Worm (Caenorhabditis elegans): ENCODE measurements around the gene hsp-90.

The hsp-90 gene

ce11 chrV:14645817-14646789 is 38.6 kb upstream of the hsp-90 start, which contains the start of the genes rfc-1 and pmp-3:
Gene rfc-1 (minus strand): TSS chrV:14645979.
Gene pmp-3 (plus strand): TSS chrV:14646739.
- peak; percentile 39 for TF ChIP-seq C34F6.9 (tag; optimal IDR thresholded peaks at IDR 0.05)
- TF ChIP-seq mab-5 (tag; optimal IDR thresholded peaks at IDR 0.05): no peak
- no peak for TF ChIP-seq crh-2 (tag; optimal IDR thresholded peaks at IDR 0.05)
- no peak for TF ChIP-seq nhr-6 (tag; optimal IDR thresholded peaks at IDR 0.05)
- TF ChIP-seq ztf-1 (GFP tag; conservative IDR thresholded peaks at IDR 0.05): no peak
- no peak for TF ChIP-seq Y55F3AM.14 (GFP tag; optimal IDR thresholded peaks at IDR 0.05)
- no peak for TF ChIP-seq ztf-11 (tag; optimal IDR thresholded peaks at IDR 0.05)
- no peak for TF ChIP-seq ceh-82 (tag; optimal IDR thresholded peaks at IDR 0.05)
- no peak for TF ChIP-seq lin-11 (tag; optimal IDR thresholded peaks at IDR 0.05)
- TF ChIP-seq unc-55 (GFP tag; optimal IDR thresholded peaks at IDR 0.05): peak; percentile 51
- no peak for TF ChIP-seq sma-3 (GFP tag; optimal IDR thresholded peaks at IDR 0.05)
- no peak for TF ChIP-seq lin-39 (tag; optimal IDR thresholded peaks at IDR 0.05)
- TF ChIP-seq gmeb-1 (tag; optimal IDR thresholded peaks at IDR 0.05): peak; percentile 84
- TF ChIP-seq peb-1 (tag; optimal IDR thresholded peaks at IDR 0.05): no peak
- TF ChIP-seq ztf-4 (tag; optimal IDR thresholded peaks at IDR 0.05): no peak
- peak; percentile 16 for TF ChIP-seq nhr-129 (tag; optimal IDR thresholded peaks at IDR 0.05)
- TF ChIP-seq lsy-2 (tag; optimal IDR thresholded peaks at IDR 0.05): no peak
- no peak for TF ChIP-seq ama-1 (optimal IDR thresholded peaks at IDR 0.05)
- TF ChIP-seq unc-62 (GFP tag; optimal IDR thresholded peaks at IDR 0.05): no peak
- no peak for TF ChIP-seq aly-2 (tag; optimal IDR thresholded peaks at IDR 0.05)
- no peak for TF ChIP-seq ceh-16 (tag; optimal IDR thresholded peaks at IDR 0.05)
- peak; percentile 13 for TF ChIP-seq nhr-25 (tag; optimal IDR thresholded peaks at IDR 0.05)
- no peak for TF ChIP-seq nhr-11 (tag; optimal IDR thresholded peaks at IDR 0.05)
- no peak for TF ChIP-seq sma-9 (GFP tag; optimal IDR thresholded peaks at IDR 0.05)
- no peak for TF ChIP-seq sma-9 (tag; optimal IDR thresholded peaks at IDR 0.05)
- no peak for TF ChIP-seq sem-4 (tag; optimal IDR thresholded peaks at IDR 0.05)
- TF ChIP-seq elt-3 (tag; optimal IDR thresholded peaks at IDR 0.05): no peak
- no peak for TF ChIP-seq zag-1 (tag; optimal IDR thresholded peaks at IDR 0.05)
- TF ChIP-seq nhr-12 (tag; optimal IDR thresholded peaks at IDR 0.05): no peak
- no peak for TF ChIP-seq unc-39 (tag; optimal IDR thresholded peaks at IDR 0.05)
- TF ChIP-seq egl-27 (tag; optimal IDR thresholded peaks at IDR 0.05): no peak
- no peak for TF ChIP-seq alr-1 (tag; optimal IDR thresholded peaks at IDR 0.05)
- no peak for TF ChIP-seq nhr-10 (tag; optimal IDR thresholded peaks at IDR 0.05)
- peak; percentile 2 for TF ChIP-seq skn-1 (tag; optimal IDR thresholded peaks at IDR 0.05)
- TF ChIP-seq mbf-1 (tag; optimal IDR thresholded peaks at IDR 0.05): no peak
- no peak for TF ChIP-seq elt-1 (tag; optimal IDR thresholded peaks at IDR 0.05)
- no peak for TF ChIP-seq ZK546.5 (tag; optimal IDR thresholded peaks at IDR 0.05)
- no peak for TF ChIP-seq lin-13 (GFP tag; optimal IDR thresholded peaks at IDR 0.05)
- no peak for TF ChIP-seq nhr-21 (tag; optimal IDR thresholded peaks at IDR 0.05)
- TF ChIP-seq nhr-237 (tag; optimal IDR thresholded peaks at IDR 0.05): no peak
- no peak for TF ChIP-seq dmd-4 (tag; optimal IDR thresholded peaks at IDR 0.05)
- peak; percentile 21 for TF ChIP-seq fos-1 (tag; optimal IDR thresholded peaks at IDR 0.05)
- no peak for TF ChIP-seq mdl-1 (tag; optimal IDR thresholded peaks at IDR 0.05)
- no peak for TF ChIP-seq snpc-4 (tag; optimal IDR thresholded peaks at IDR 0.05)
- peak; percentile 10 for TF ChIP-seq F13H6.1 (tag; optimal IDR thresholded peaks at IDR 0.05)
- TF ChIP-seq R02D3.7 (tag; optimal IDR thresholded peaks at IDR 0.05): no peak
- TF ChIP-seq blmp-1 (tag; optimal IDR thresholded peaks at IDR 0.05; ENCODE audit: insufficient read depth): peak; percentile 52
- TF ChIP-seq nhr-23 (tag; optimal IDR thresholded peaks at IDR 0.05): no peak
- TF ChIP-seq nhr-77 (tag; optimal IDR thresholded peaks at IDR 0.05): no peak

Measured in whole organism, L2 larva.